Worm (Caenorhabditis elegans): Measurements from ENCODE around the gene sre-35.

sre-35 gene

ce11 chrII:12471138-12471855 lies 18.6 kb upstream of the sre-35 start, which contains the start of the genes F15A4.5 and phat-8:
F15A4.5 (minus strand) TSS chrII:12471238.
phat-8 (plus strand) TSS chrII:12471805.
- TF ChIP-seq ets-4 (tag; optimal IDR thresholded peaks at IDR 0.05) (no peak), ceh-30 (tag; optimal IDR thresholded peaks at IDR 0.05) (no peak), ttx-3 (tag; optimal IDR thresholded peaks at IDR 0.05) (no peak), hlh-8 (tag; optimal IDR thresholded peaks at IDR 0.05) (no peak), pat-9 (tag; optimal IDR thresholded peaks at IDR 0.05) (no peak), fkh-6 (tag; optimal IDR thresholded peaks at IDR 0.05) (no peak), hlh-30 (tag; optimal IDR thresholded peaks at IDR 0.05; ENCODE audit: insufficient read depth) (no peak), hlh-6 (tag; optimal IDR thresholded peaks at IDR 0.05) (no peak), madf-2 (tag; optimal IDR thresholded peaks at IDR 0.05) (no peak), T23F11.4 (GFP tag; optimal IDR thresholded peaks at IDR 0.05) (no peak)

- TF ChIP-seq dmd-4 (tag; optimal IDR thresholded peaks at IDR 0.05; ENCODE audit: borderline replicate concordance) (no peak), ztf-16 (tag; optimal IDR thresholded peaks at IDR 0.05) (no peak), nfya-1 (tag; optimal IDR thresholded peaks at IDR 0.05) (no peak), pag-3 (tag; optimal IDR thresholded peaks at IDR 0.05; ENCODE audit: borderline replicate concordance) (no peak), ets-4 (tag; optimal IDR thresholded peaks at IDR 0.05) (no peak), dve-1 (tag; optimal IDR thresholded peaks at IDR 0.05) (peak; percentile 55), che-1 (tag; optimal IDR thresholded peaks at IDR 0.05) (no peak)
Measured at ce11 chrII:12467047-12467446, 14.4 kb upstream of the sre-35 start, which contains the start of gene srg-16. srg-16 (plus strand) TSS chrII:12467133.

ce11 chrII:12465557-12465956 lies 12.9 kb upstream of the sre-35 start, which contains the start of gene sre-37:
sre-37 (plus strand) TSS chrII:12465857.
- TF ChIP-seq sox-2 (GFP tag; IDR thresholded peaks at IDR 0.05): no peak
- TF ChIP-seq syd-9 (tag; optimal IDR thresholded peaks at IDR 0.05): no peak
- no peak for TF ChIP-seq unc-55 (GFP tag; optimal IDR thresholded peaks at IDR 0.05)
- no peak for TF ChIP-seq ama-1 (optimal IDR thresholded peaks at IDR 0.05)
- no peak for TF ChIP-seq nhr-11 (tag; optimal IDR thresholded peaks at IDR 0.05)
- no peak for TF ChIP-seq ztf-16 (tag; optimal IDR thresholded peaks at IDR 0.05)
- no peak for TF ChIP-seq zip-5 (tag; optimal IDR thresholded peaks at IDR 0.05)
- no peak for TF ChIP-seq ceh-30 (tag; optimal IDR thresholded peaks at IDR 0.05)
- no peak for TF ChIP-seq rnt-1 (tag; optimal IDR thresholded peaks at IDR 0.05)
- TF ChIP-seq mec-3 (tag; optimal IDR thresholded peaks at IDR 0.05; ENCODE audit: borderline replicate concordance): no peak
- no peak for TF ChIP-seq ceh-2 (tag; optimal IDR thresholded peaks at IDR 0.05)
- no peak for TF ChIP-seq ttx-3 (tag; optimal IDR thresholded peaks at IDR 0.05)

ce11 chrII:12462244-12462643 lies 9.6 kb upstream of the sre-35 start, which contains the start of gene F15A4.2:
F15A4.2 (plus strand) TSS chrII:12462544.
- TF ChIP-seq npax-4 (tag; optimal IDR thresholded peaks at IDR 0.05) (no peak), elt-2 (tag; optimal IDR thresholded peaks at IDR 0.05) (no peak), nfya-1 (tag; optimal IDR thresholded peaks at IDR 0.05) (no peak), unc-42 (tag; optimal IDR thresholded peaks at IDR 0.05) (no peak), ceh-18 (tag; optimal IDR thresholded peaks at IDR 0.05) (no peak), ama-1 (optimal IDR thresholded peaks at IDR 0.05) (no peak), ceh-6 (GFP tag; optimal IDR thresholded peaks at IDR 0.05) (no peak), C08G9.2 (tag; optimal IDR thresholded peaks at IDR 0.05) (no peak), ref-2 (tag; optimal IDR thresholded peaks at IDR 0.05) (no peak), mec-3 (tag; optimal IDR thresholded peaks at IDR 0.05; ENCODE audit: borderline replicate concordance) (no peak), ets-4 (tag; optimal IDR thresholded peaks at IDR 0.05) (no peak), lin-11 (tag; optimal IDR thresholded peaks at IDR 0.05) (no peak), ceh-45 (GFP tag; IDR thresholded peaks at IDR 0.05) (no peak)
